Fruit fly (Drosophila melanogaster) whole organism, embryonic: ENCODE results near the gene CG5180.

ENCODE experiments used
- Abd-B ChIP-seq: fragments of 200-800 bp; sonication (Bioruptor generic); optimal IDR thresholded peaks from 2 replicates; lab custom pipeline; 2018; ENCODE audit warnings: missing biosample characterization, mild to moderate bottlenecking, missing genetic modification characterization, moderate library complexity
- Atf-2 ChIP-seq: fragments of 200-800 bp; sonication (Bioruptor generic); optimal IDR thresholded peaks from 2 replicates; lab custom pipeline; 2016; ENCODE audit warnings: missing biosample characterization, missing genetic modification characterization
- Bteb2 ChIP-seq: fragments of 200-800 bp; sonication (Bioruptor generic); optimal IDR thresholded peaks from 2 replicates; lab custom pipeline; 2016; ENCODE audit warnings: missing biosample characterization, missing genetic modification characterization
- CG10321 ChIP-seq: fragments of 200-800 bp; sonication (Bioruptor generic); IDR thresholded peaks from 2 replicates; pipeline ENCODE4 v1.3.6; 2022; ENCODE audit warnings: missing biosample characterization, missing genetic modification characterization
- CG10979 ChIP-seq: fragments of 200-800 bp; sonication (Bioruptor generic); optimal IDR thresholded peaks from 2 replicates; lab custom pipeline; 2018; ENCODE audit warnings: missing biosample characterization, mild to moderate bottlenecking, missing genetic modification characterization, moderate library complexity
- CG12155 ChIP-seq: fragments of 200-800 bp; sonication (Bioruptor generic); optimal IDR thresholded peaks from 3 replicates; lab custom pipeline; 2016; ENCODE audit warnings: missing biosample characterization, missing genetic modification characterization
- CG12219 ChIP-seq: fragments of 200-800 bp; sonication (Bioruptor generic); optimal IDR thresholded peaks from 3 replicates; lab custom pipeline; 2018; ENCODE audit warnings: missing biosample characterization, mild to moderate bottlenecking, missing genetic modification characterization
- CG1233 ChIP-seq: fragments of 200-800 bp; sonication (Bioruptor generic); optimal IDR thresholded peaks from 4 replicates; lab custom pipeline; 2018; ENCODE audit warnings: missing biosample characterization, mild to moderate bottlenecking, missing genetic modification characterization
- CG12769 ChIP-seq: fragments of 200-800 bp; sonication (Bioruptor generic); optimal IDR thresholded peaks from 2 replicates; lab custom pipeline; 2019; ENCODE audit warnings: missing biosample characterization, mild to moderate bottlenecking, missing genetic modification characterization, moderate library complexity
- CG1603 ChIP-seq: fragments of 200-800 bp; sonication (Bioruptor generic); optimal IDR thresholded peaks from 2 replicates; lab custom pipeline; 2019; ENCODE audit warnings: missing biosample characterization, mild to moderate bottlenecking, missing genetic modification characterization, moderate library complexity
- CG17186 ChIP-seq: fragments of 200-800 bp; sonication (Bioruptor generic); optimal IDR thresholded peaks from 3 replicates; lab custom pipeline; 2017; ENCODE audit warnings: missing biosample characterization, missing genetic modification reagents, missing genetic modification characterization
- CG17802 ChIP-seq: fragments of 200-800 bp; sonication (Bioruptor generic); optimal IDR thresholded peaks from 2 replicates; lab custom pipeline; 2018; ENCODE audit warnings: missing biosample characterization, mild to moderate bottlenecking, missing genetic modification characterization, moderate library complexity
- CG32532 ChIP-seq: fragments of 200-800 bp; sonication (Bioruptor generic); IDR thresholded peaks from 2 replicates; pipeline ENCODE4 v1.3.6; 2022; ENCODE audit warnings: missing biosample characterization, missing genetic modification characterization
- CG34376 ChIP-seq: fragments of 200-800 bp; sonication (Bioruptor generic); optimal IDR thresholded peaks from 2 replicates; lab custom pipeline; 2018; ENCODE audit warnings: missing biosample characterization, mild to moderate bottlenecking, missing genetic modification characterization
- CG3995 ChIP-seq: fragments of 200-800 bp; sonication (Bioruptor generic); optimal IDR thresholded peaks from 3 replicates; lab custom pipeline; 2016; ENCODE audit warnings: missing biosample characterization, missing genetic modification characterization
- CG42726 ChIP-seq: fragments of 200-800 bp; sonication (Bioruptor generic); IDR thresholded peaks from 2 replicates; pipeline ENCODE4 v1.3.6; 2022; ENCODE audit warnings: missing biosample characterization, missing genetic modification characterization; ENCODE audit not compliant: partially characterized antibody
- CG4328 ChIP-seq: fragments of 200-800 bp; sonication (Bioruptor generic); optimal IDR thresholded peaks from 3 replicates; lab custom pipeline; 2017; ENCODE audit warnings: missing biosample characterization, missing genetic modification reagents, missing genetic modification characterization
- CG4404 ChIP-seq: fragments of 200-800 bp; sonication (Bioruptor generic); IDR thresholded peaks from 2 replicates; pipeline ENCODE4 v1.3.6; 2022; ENCODE audit warnings: missing biosample characterization, missing genetic modification characterization
- CG6175 ChIP-seq: fragments of 200-800 bp; sonication (Bioruptor generic); IDR thresholded peaks from 3 replicates; pipeline ENCODE4 v1.3.6; 2022; ENCODE audit warnings: missing biosample characterization, missing genetic modification characterization
- CG6254 ChIP-seq: fragments of 200-800 bp; sonication (Bioruptor generic); optimal IDR thresholded peaks from 3 replicates; lab custom pipeline; 2017; ENCODE audit warnings: mild to moderate bottlenecking, missing biosample characterization, missing genetic modification reagents, missing genetic modification characterization
- CG6689 ChIP-seq: fragments of 200-800 bp; sonication (Bioruptor generic); IDR thresholded peaks from 2 replicates; pipeline ENCODE4 v1.3.6; 2022; ENCODE audit warnings: missing biosample characterization, missing genetic modification characterization
- CG7745 ChIP-seq: fragments of 200-800 bp; sonication (Bioruptor generic); optimal IDR thresholded peaks from 2 replicates; lab custom pipeline; 2018; ENCODE audit warnings: missing biosample characterization, mild to moderate bottlenecking, missing genetic modification characterization, moderate library complexity
- CG9817 ChIP-seq: fragments of 200-800 bp; sonication (Bioruptor generic); optimal IDR thresholded peaks from 2 replicates; lab custom pipeline; 2018; ENCODE audit warnings: missing biosample characterization, mild to moderate bottlenecking, missing genetic modification characterization, moderate library complexity
- Deaf1 ChIP-seq: fragments of 200-800 bp; optimal IDR thresholded peaks from 3 replicates; lab custom pipeline; 2019; ENCODE audit warnings: missing biosample characterization, mild to moderate bottlenecking, missing genetic modification characterization, moderate library complexity
- Dll ChIP-seq: fragments of 200-800 bp; sonication (Bioruptor generic); IDR thresholded peaks from 4 replicates; pipeline ENCODE4 v1.3.6; 2022; ENCODE audit warnings: missing biosample characterization, missing genetic modification characterization; ENCODE audit not compliant: partially characterized antibody
- Dref ChIP-seq: fragments of 200-800 bp; sonication (Bioruptor generic); IDR thresholded peaks from 2 replicates; pipeline ENCODE4 v1.3.6; 2022; ENCODE audit warnings: missing biosample characterization, missing genetic modification characterization
- Gug ChIP-seq: fragments of 200-800 bp; sonication (Bioruptor generic); IDR thresholded peaks from 4 replicates; pipeline ENCODE4 v1.3.6; 2022; ENCODE audit warnings: missing biosample characterization, missing genetic modification characterization
- Hmx ChIP-seq: fragments of 200-800 bp; sonication (Bioruptor generic); optimal IDR thresholded peaks from 2 replicates; lab custom pipeline; 2016; ENCODE audit warnings: missing biosample characterization, missing genetic modification characterization
- Hr39 ChIP-seq: fragments of >200 bp; optimal IDR thresholded peaks from 2 replicates; lab custom pipeline; 2017
- Hsf ChIP-seq: fragments of 200-800 bp; sonication (Bioruptor generic); optimal IDR thresholded peaks from 3 replicates; lab custom pipeline; 2016; ENCODE audit warnings: missing biosample characterization, missing genetic modification characterization
- Mrtf ChIP-seq: fragments of 200-800 bp; sonication (Bioruptor generic); IDR thresholded peaks from 3 replicates; pipeline ENCODE4 v1.3.6; 2022; ENCODE audit warnings: missing biosample characterization, missing genetic modification characterization
- PHDP ChIP-seq: fragments of 200-800 bp; sonication (Bioruptor generic); optimal IDR thresholded peaks from 3 replicates; lab custom pipeline; 2018; ENCODE audit warnings: missing biosample characterization, mild to moderate bottlenecking, missing genetic modification characterization, moderate library complexity
- chif ChIP-seq, 2 experiments: fragments of 200-800 bp; sonication (Bioruptor generic); optimal IDR thresholded peaks; 3 replicates each; lab custom pipeline; 2016; ENCODE audit warnings: missing biosample characterization in 2 of 2, missing genetic modification characterization in 2 of 2
- exex ChIP-seq: fragments of 200-800 bp; sonication (Bioruptor generic); optimal IDR thresholded peaks from 4 replicates; lab custom pipeline; 2018; ENCODE audit warnings: missing biosample characterization, mild to moderate bottlenecking, missing genetic modification characterization, moderate library complexity
- fd3F ChIP-seq: fragments of 200-800 bp; sonication (Bioruptor generic); optimal IDR thresholded peaks from 2 replicates; lab custom pipeline; 2018; ENCODE audit warnings: missing biosample characterization, mild to moderate bottlenecking, missing genetic modification characterization, moderate library complexity
- ftz-f1 ChIP-seq: fragments of 200-800 bp; sonication (Bioruptor generic); optimal IDR thresholded peaks from 2 replicates; lab custom pipeline; 2016; ENCODE audit warnings: missing biosample characterization, missing genetic modification characterization
- hbn ChIP-seq: fragments of 200-800 bp; sonication (Bioruptor generic); IDR thresholded peaks from 2 replicates; pipeline ENCODE4 v1.3.6; 2022; ENCODE audit warnings: missing biosample characterization, missing genetic modification characterization; ENCODE audit not compliant: partially characterized antibody
- hth ChIP-seq: fragments of >200 bp; optimal IDR thresholded peaks from 2 replicates; lab custom pipeline; 2017; ENCODE audit warnings: inconsistent platforms
- org-1 ChIP-seq: fragments of 200-800 bp; sonication (Bioruptor generic); optimal IDR thresholded peaks from 2 replicates; lab custom pipeline; 2017; ENCODE audit warnings: missing biosample characterization, missing genetic modification characterization
- pros ChIP-seq: fragments of 200-800 bp; sonication (Bioruptor generic); optimal IDR thresholded peaks from 3 replicates; lab custom pipeline; 2019; ENCODE audit warnings: missing biosample characterization, mild to moderate bottlenecking, missing genetic modification characterization, moderate library complexity
- sc ChIP-seq, 3 experiments: fragments of >200 bp in 2 of 3; fragments of 200-800 bp in 1 of 3; sonication (Bioruptor generic) in 1 of 3; optimal IDR thresholded peaks; 2 replicates in 2 of 3; 3 replicates in 1 of 3; lab custom pipeline; 2017; ENCODE audit warnings: mild to moderate bottlenecking in 1 of 3, missing biosample characterization in 1 of 3, missing genetic modification characterization in 1 of 3, missing genetic modification reagents in 1 of 3
- sim ChIP-seq: fragments of 200-800 bp; sonication (Bioruptor generic); IDR thresholded peaks from 2 replicates; pipeline ENCODE4 v1.3.6; 2022; ENCODE audit warnings: missing biosample characterization, missing genetic modification characterization
- sima ChIP-seq: fragments of 200-800 bp; sonication (Bioruptor generic); optimal IDR thresholded peaks from 2 replicates; lab custom pipeline; 2016; ENCODE audit warnings: missing biosample characterization, missing genetic modification characterization
- ssp ChIP-seq: fragments of 200-800 bp; sonication (Bioruptor generic); IDR thresholded peaks from 2 replicates; pipeline ENCODE4 v1.3.6; 2022; ENCODE audit warnings: missing biosample characterization, missing genetic modification characterization
- sug ChIP-seq: fragments of 200-800 bp; optimal IDR thresholded peaks from 2 replicates; lab custom pipeline; 2019; ENCODE audit warnings: missing biosample characterization, mild to moderate bottlenecking, missing genetic modification characterization, moderate library complexity
- tll ChIP-seq, 2 experiments: fragments of 200-800 bp in 1 of 2; fragments of >200 bp in 1 of 2; sonication (Bioruptor generic) in 1 of 2; optimal IDR thresholded peaks; 2 replicates each; lab custom pipeline; 2017 to 2019; ENCODE audit warnings: missing biosample characterization in 2 of 2, missing genetic modification characterization in 2 of 2, mild to moderate bottlenecking in 1 of 2, moderate library complexity in 1 of 2
- twi ChIP-seq: fragments of 200-800 bp; optimal IDR thresholded peaks from 2 replicates; lab custom pipeline; 2019; ENCODE audit warnings: missing biosample characterization, mild to moderate bottlenecking, missing genetic modification characterization, moderate library complexity
- zen2 ChIP-seq: fragments of 200-800 bp; sonication (Bioruptor generic); IDR thresholded peaks from 3 replicates; pipeline ENCODE4 v1.3.6; 2022; ENCODE audit warnings: missing biosample characterization, missing genetic modification characterization; ENCODE audit not compliant: partially characterized antibody

The CG5180 gene

dm6 chr3R:20542283-20543144 lies 15.2 kb upstream of the CG5180 start (continued):
- TF ChIP-seq fd3F (no peak), Bteb2 (GFP tag; lab: Kevin White, UChicago) (no peak), Atf-2 (GFP tag; lab: Kevin White, UChicago) (peak; percentile 20), CG42726 (GFP tag; lab: Robert Waterston, UW) (no peak), CG4328 (peak; percentile 36), CG4404 (no peak), twi (no peak), CG17802 (tag; lab: Kevin White, UChicago) (no peak), Gug (GFP tag; lab: Robert Waterston, UW) (no peak), Dref (GFP tag; lab: Robert Waterston, UW) (no peak), PHDP (no peak), sima (no peak), Hr39 (lab: Kevin White, UChicago) (no peak), Deaf1 (tag; lab: Kevin White, UChicago) (peak; percentile 29), CG17186 (GFP tag; lab: Kevin White, UChicago) (no peak), Dll (GFP tag; lab: Robert Waterston, UW) (0 out of 4 replicates have a peak, but pooled peaks have one; percentile 11), CG6254 (peak; percentile 20), CG3995 (GFP tag; lab: Kevin White, UChicago) (no peak), Hsf (no peak), ftz-f1 (GFP tag; lab: Kevin White, UChicago) (no peak), ssp (GFP tag; lab: Robert Waterston, UW) (no peak), exex (tag; lab: Kevin White, UChicago) (no peak), org-1 (GFP tag; lab: Kevin White, UChicago) (peak; percentile 33), chif (GFP tag; optimal IDR thresholded peaks at IDR 0.05; lab: Kevin White, UChicago) (peak; percentile 14 to 46), CG6689 (GFP tag; lab: Robert Waterston, UW) (no peak), sim (GFP tag; lab: Robert Waterston, UW) (0 out of 2 replicates have a peak, but pooled peaks have one; percentile 22), CG12769 (tag; lab: Kevin White, UChicago) (peak; percentile 9), CG9817 (peak; percentile 32), CG1603 (tag; lab: Kevin White, UChicago) (peak; percentile 48), CG7745 (tag; lab: Kevin White, UChicago) (peak; percentile 75), CG10321 (0 out of 2 replicates have a peak, but pooled peaks have one; percentile 39), Abd-B (GFP tag; lab: Kevin White, UChicago) (no peak), Hmx (no peak), Mrtf (GFP tag; lab: Robert Waterston, UW) (no peak), pros (GFP tag; lab: Kevin White, UChicago) (no peak), sc (optimal IDR thresholded peaks at IDR 0.05; lab: Kevin White, UChicago) (no peak), sc (GFP tag; optimal IDR thresholded peaks at IDR 0.05; lab: Kevin White, UChicago) (peak; percentile 14), zen2 (GFP tag; lab: Robert Waterston, UW) (no peak), sug (tag; lab: Kevin White, UChicago) (peak; percentile 42), CG32532 (no peak), CG12219 (GFP tag; lab: Kevin White, UChicago) (peak; percentile 41), CG34376 (GFP tag; lab: Kevin White, UChicago) (no peak), hbn (GFP tag; lab: Robert Waterston, UW) (no peak), hth (lab: Kevin White, UChicago) (no peak), tll (GFP tag; optimal IDR thresholded peaks at IDR 0.05; lab: Kevin White, UChicago) (no peak), CG6175 (GFP tag; lab: Robert Waterston, UW) (no peak), CG1233 (GFP tag; lab: Kevin White, UChicago) (peak; percentile 55), CG10979 (tag; lab: Kevin White, UChicago) (peak; percentile 35), CG12155 (GFP tag; lab: Kevin White, UChicago) (no peak)
